Worm (Caenorhabditis elegans) whole organism, young adult: ENCODE results near the gene pap-2.

Experiments used
- B0261.1 ChIP-seq: sonication (generic microtip); optimal IDR thresholded peaks from 2 replicates; lab custom pipeline; 2016; ENCODE audit warnings: mild to moderate bottlenecking, missing genetic modification characterization, moderate library complexity, missing compliant biosample characterization
- C17E4.6 ChIP-seq: fragments of 200-800 bp; sonication (Bioruptor generic); IDR thresholded peaks from 2 replicates; pipeline ENCODE4 v1.3.6; 2022; ENCODE audit warnings: missing genetic modification reagents, missing genetic modification characterization, missing compliant biosample characterization
- D2030.7 ChIP-seq: fragments of 200-800 bp; sonication (Bioruptor generic); IDR thresholded peaks from 2 replicates; pipeline ENCODE4 v1.3.6; 2022; ENCODE audit warnings: missing genetic modification reagents, missing genetic modification characterization, missing compliant biosample characterization
- F10E7.11 ChIP-seq: sonication (generic microtip); optimal IDR thresholded peaks from 2 replicates; lab custom pipeline; 2017; ENCODE audit warnings: mild to moderate bottlenecking, missing genetic modification characterization, moderate library complexity, missing compliant biosample characterization
- F37B4.10 ChIP-seq: fragments of 200-800 bp; sonication (Bioruptor generic); IDR thresholded peaks from 2 replicates; pipeline ENCODE4 v1.3.6; 2022; ENCODE audit warnings: missing genetic modification characterization, missing compliant biosample characterization
- F39B2.1 ChIP-seq: fragments of 200-800 bp; sonication (Bioruptor generic); IDR thresholded peaks from 2 replicates; pipeline ENCODE4 v1.3.6; 2022; ENCODE audit warnings: missing genetic modification reagents, missing genetic modification characterization, missing compliant biosample characterization
- F57C9.4 ChIP-seq: sonication (generic microtip); optimal IDR thresholded peaks from 2 replicates; lab custom pipeline; 2017; ENCODE audit warnings: mild to moderate bottlenecking, missing genetic modification characterization, missing compliant biosample characterization
- K12H6.12 ChIP-seq: fragments of 200-800 bp; sonication (Bioruptor generic); optimal IDR thresholded peaks from 2 replicates; lab custom pipeline; 2018; ENCODE audit warnings: mild to moderate bottlenecking, missing genetic modification characterization, missing compliant biosample characterization
- T26A5.8 ChIP-seq: sonication (generic microtip); optimal IDR thresholded peaks from 2 replicates; lab custom pipeline; 2016; ENCODE audit warnings: missing genetic modification characterization, missing compliant biosample characterization
- Y53F4B.3 ChIP-seq: fragments of 200-800 bp; sonication (Bioruptor generic); IDR thresholded peaks from 2 replicates; pipeline ENCODE4 v1.3.6; 2022; ENCODE audit warnings: missing genetic modification reagents, missing genetic modification characterization, missing compliant biosample characterization
- ama-1 ChIP-seq, 3 experiments: fragments of 150-350 bp in 1 of 3; sonication (generic microtip) in 2 of 3; optimal IDR thresholded peaks; 2 replicates each; lab custom pipeline; 2014 to 2018; ENCODE audit warnings: missing biosample characterization in 2 of 3, missing genetic modification characterization in 2 of 3, missing genetic modification reagents in 2 of 3
- aptf-3 ChIP-seq: fragments of 200-800 bp; sonication (Bioruptor generic); IDR thresholded peaks from 2 replicates; pipeline ENCODE4 v1.3.6; 2022; ENCODE audit warnings: missing genetic modification characterization, missing compliant biosample characterization
- bed-2 ChIP-seq: fragments of 200-800 bp; sonication (Bioruptor generic); IDR thresholded peaks from 2 replicates; pipeline ENCODE4 v1.3.6; 2022; ENCODE audit warnings: missing genetic modification reagents, missing genetic modification characterization, missing compliant biosample characterization
- ccch-3 ChIP-seq: fragments of 200-800 bp; sonication (Bioruptor generic); optimal IDR thresholded peaks from 2 replicates; lab custom pipeline; 2018; ENCODE audit warnings: mild to moderate bottlenecking, missing genetic modification characterization, missing compliant biosample characterization
- cebp-1 ChIP-seq, 2 experiments: fragments of 200-800 bp in 1 of 2; sonication (Bioruptor generic) in 1 of 2; sonication (generic microtip) in 1 of 2; IDR thresholded peaks in 1 of 2; optimal IDR thresholded peaks in 1 of 2; 2 replicates each; pipeline versions ENCODE4 v1.3.6 to Lab custom; 2017 to 2022; ENCODE audit warnings: missing compliant biosample characterization in 2 of 2, missing genetic modification characterization in 2 of 2, mild to moderate bottlenecking in 1 of 2, missing genetic modification reagents in 1 of 2, moderate library complexity in 1 of 2
- cebp-2 ChIP-seq: fragments of 200-800 bp; sonication (Bioruptor generic); IDR thresholded peaks from 2 replicates; pipeline ENCODE4 v1.3.6; 2022; ENCODE audit warnings: missing genetic modification characterization, missing compliant biosample characterization
- ceh-100 ChIP-seq: fragments of 200-800 bp; sonication (Bioruptor generic); IDR thresholded peaks from 2 replicates; pipeline ENCODE4 v1.3.6; 2022; ENCODE audit warnings: missing genetic modification reagents, missing genetic modification characterization, missing compliant biosample characterization
- ceh-40 ChIP-seq: fragments of 200-800 bp; sonication (Bioruptor generic); IDR thresholded peaks from 2 replicates; pipeline ENCODE4 v1.3.6; 2022; ENCODE audit warnings: missing genetic modification characterization, missing compliant biosample characterization
- ceh-58 ChIP-seq: fragments of 200-800 bp; sonication (Bioruptor generic); IDR thresholded peaks from 2 replicates; pipeline ENCODE4 v1.3.6; 2022; ENCODE audit warnings: missing genetic modification characterization, missing compliant biosample characterization
- ceh-91 ChIP-seq: fragments of 200-800 bp; sonication (Bioruptor generic); IDR thresholded peaks from 2 replicates; pipeline ENCODE4 v1.3.6; 2022; ENCODE audit warnings: missing genetic modification reagents, missing genetic modification characterization, missing compliant biosample characterization
- chd-7 ChIP-seq: sonication (generic microtip); optimal IDR thresholded peaks from 2 replicates; lab custom pipeline; 2016; ENCODE audit warnings: mild to moderate bottlenecking, missing genetic modification characterization, moderate library complexity, missing compliant biosample characterization
- die-1 ChIP-seq: sonication (generic microtip); optimal IDR thresholded peaks from 2 replicates; lab custom pipeline; 2016; ENCODE audit warnings: missing genotype, mild to moderate bottlenecking, missing genetic modification characterization, missing compliant biosample characterization
- ekl-4 ChIP-seq: fragments of 200-800 bp; sonication (Bioruptor generic); IDR thresholded peaks from 2 replicates; pipeline ENCODE4 v1.3.6; 2022; ENCODE audit warnings: missing genetic modification reagents, missing genetic modification characterization, missing compliant biosample characterization
- gei-17 ChIP-seq: fragments of 200-800 bp; sonication (Bioruptor generic); optimal IDR thresholded peaks from 2 replicates; lab custom pipeline; 2018; ENCODE audit warnings: mild to moderate bottlenecking, missing genetic modification characterization, missing compliant biosample characterization
- hlh-12 ChIP-seq: sonication (generic microtip); optimal IDR thresholded peaks from 2 replicates; lab custom pipeline; 2016; ENCODE audit warnings: missing genetic modification characterization, missing compliant biosample characterization
- hmg-1.2 ChIP-seq: fragments of 200-800 bp; sonication (Bioruptor generic); IDR thresholded peaks from 2 replicates; pipeline ENCODE4 v1.3.6; 2022; ENCODE audit warnings: missing genetic modification reagents, missing genetic modification characterization, missing compliant biosample characterization
- madf-10 ChIP-seq: sonication (generic microtip); optimal IDR thresholded peaks from 2 replicates; lab custom pipeline; 2016; ENCODE audit warnings: mild to moderate bottlenecking, missing genetic modification characterization, missing compliant biosample characterization
- madf-6 ChIP-seq: fragments of 200-800 bp; sonication (Bioruptor generic); IDR thresholded peaks from 2 replicates; pipeline ENCODE4 v1.3.6; 2022; ENCODE audit warnings: missing genetic modification reagents, missing genetic modification characterization, missing compliant biosample characterization
- mcd-1 ChIP-seq: fragments of 200-800 bp; sonication (Bioruptor generic); IDR thresholded peaks from 2 replicates; pipeline ENCODE4 v1.3.6; 2022; ENCODE audit warnings: missing genetic modification reagents, missing genetic modification characterization, missing compliant biosample characterization
- mel-28 ChIP-seq: sonication (generic microtip); optimal IDR thresholded peaks from 2 replicates; lab custom pipeline; 2016; ENCODE audit warnings: borderline replicate concordance, mild to moderate bottlenecking, missing genetic modification characterization, missing compliant biosample characterization
- nfya-1 ChIP-seq: sonication (generic microtip); optimal IDR thresholded peaks from 2 replicates; lab custom pipeline; 2017; ENCODE audit warnings: antibody characterized with exemption, missing compliant biosample characterization, missing genetic modification characterization, borderline replicate concordance; ENCODE audit not compliant: insufficient read depth
- nfyb-1 ChIP-seq: fragments of 200-800 bp; sonication (Bioruptor generic); IDR thresholded peaks from 2 replicates; pipeline ENCODE4 v1.3.6; 2022; ENCODE audit warnings: missing genetic modification reagents, missing genetic modification characterization, missing compliant biosample characterization
- nhr-27 ChIP-seq: fragments of 200-800 bp; sonication (Bioruptor generic); optimal IDR thresholded peaks from 2 replicates; lab custom pipeline; 2018; ENCODE audit warnings: mild to moderate bottlenecking, missing genetic modification characterization, moderate library complexity, missing compliant biosample characterization
- pbrm-1 ChIP-seq: fragments of 200-800 bp; sonication (Bioruptor generic); IDR thresholded peaks from 2 replicates; pipeline ENCODE4 v1.3.6; 2022; ENCODE audit warnings: missing genetic modification reagents, missing genetic modification characterization, missing compliant biosample characterization
- rpc-1 ChIP-seq, 2 experiments: fragments of 150-350 bp in 1 of 2; sonication (generic microtip) in 1 of 2; optimal IDR thresholded peaks; 2 replicates each; lab custom pipeline; 2014 to 2018; ENCODE audit warnings: missing biosample characterization in 1 of 2, missing genetic modification characterization in 1 of 2, missing genetic modification reagents in 1 of 2, missing genotype in 1 of 2
- snpc-3.4 ChIP-seq: sonication (generic microtip); optimal IDR thresholded peaks from 2 replicates; lab custom pipeline; 2017; ENCODE audit warnings: missing genetic modification characterization, mild to moderate bottlenecking, missing compliant biosample characterization, antibody characterized with exemption, moderate library complexity, missing genotype, missing genetic modification reagents
- zim-3 ChIP-seq: sonication (generic microtip); optimal IDR thresholded peaks from 2 replicates; lab custom pipeline; 2017; ENCODE audit warnings: mild to moderate bottlenecking, missing genetic modification characterization, moderate library complexity, missing compliant biosample characterization
- ztf-18 ChIP-seq: sonication (generic microtip); optimal IDR thresholded peaks from 2 replicates; lab custom pipeline; 2016; ENCODE audit warnings: missing genotype, mild to moderate bottlenecking, missing genetic modification characterization, missing compliant biosample characterization

The pap-2 gene

ce11 chrII:9653679-9654078 is 44.5 kb upstream of the pap-2 start, which contains the start of gene ZK1307.2:
Gene ZK1307.2, minus strand, starts transcription at chrII:9653952.
- no peak for TF ChIP-seq cebp-1 (GFP tag; IDR thresholded peaks at IDR 0.05; lab: Robert Waterston, UW)
- no peak for TF ChIP-seq cebp-1 (tag; optimal IDR thresholded peaks at IDR 0.05; lab: Kevin White, UChicago)
- no peak for TF ChIP-seq C17E4.6
- TF ChIP-seq ceh-58: no peak
- TF ChIP-seq hlh-12 (tag; lab: Kevin White, UChicago): no peak
- TF ChIP-seq T26A5.8 (tag; lab: Kevin White, UChicago): no peak
- TF ChIP-seq ekl-4: no peak
- TF ChIP-seq pbrm-1: no peak
- no peak for TF ChIP-seq rpc-1 (optimal IDR thresholded peaks at IDR 0.05; lab: Kevin White, UChicago)
- TF ChIP-seq rpc-1 (tag; optimal IDR thresholded peaks at IDR 0.05; lab: Kevin White, UChicago): no peak
- TF ChIP-seq ceh-91 (GFP tag; lab: Robert Waterston, UW): no peak
- TF ChIP-seq mcd-1 (GFP tag; lab: Robert Waterston, UW): no peak
- no peak for TF ChIP-seq K12H6.12 (tag; lab: Kevin White, UChicago)
- no peak for TF ChIP-seq bed-2 (GFP tag; lab: Robert Waterston, UW)
- TF ChIP-seq aptf-3 (GFP tag; lab: Robert Waterston, UW): no peak
- no peak for TF ChIP-seq Y53F4B.3 (GFP tag; lab: Robert Waterston, UW)
- no peak for TF ChIP-seq gei-17 (GFP tag; lab: Kevin White, UChicago)

ce11 chrII:9652919-9653318 is 43.7 kb upstream of the pap-2 start, which contains the start of gene ZK1307.3:
Gene ZK1307.3, minus strand, starts transcription at chrII:9653019.
- TF ChIP-seq F10E7.11 (tag; lab: Kevin White, UChicago) (no peak), mel-28 (tag; lab: Kevin White, UChicago) (no peak), cebp-1 (GFP tag; IDR thresholded peaks at IDR 0.05; lab: Robert Waterston, UW) (no peak), cebp-1 (tag; optimal IDR thresholded peaks at IDR 0.05; lab: Kevin White, UChicago) (no peak), B0261.1 (tag; lab: Kevin White, UChicago) (no peak), C17E4.6 (no peak)

DNA sequence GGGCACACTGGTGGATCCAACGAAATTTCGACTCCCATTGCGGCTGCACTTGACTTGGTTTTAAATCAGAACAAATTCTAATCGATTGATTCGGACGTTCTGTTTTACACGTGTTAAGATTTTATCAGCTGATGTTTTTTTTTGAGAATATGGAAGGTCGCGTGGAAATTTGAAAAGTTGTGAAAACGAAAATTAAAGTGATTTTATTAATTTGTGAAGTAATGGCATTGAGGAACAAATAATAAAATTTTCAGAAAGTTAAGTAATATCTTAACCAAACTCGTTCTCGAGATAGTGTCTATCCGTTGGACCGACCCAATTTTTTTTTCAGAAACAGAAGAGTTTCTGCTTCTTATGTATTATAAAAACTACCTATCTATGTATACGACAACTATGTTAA is 42.5 kb upstream of the pap-2 start, which contains the start of gene ZK1307.4:
Gene ZK1307.4 (minus strand): TSS at position 101 of the 400 bp plus-strand sequence.
- TF ChIP-seq cebp-2: no peak

DNA sequence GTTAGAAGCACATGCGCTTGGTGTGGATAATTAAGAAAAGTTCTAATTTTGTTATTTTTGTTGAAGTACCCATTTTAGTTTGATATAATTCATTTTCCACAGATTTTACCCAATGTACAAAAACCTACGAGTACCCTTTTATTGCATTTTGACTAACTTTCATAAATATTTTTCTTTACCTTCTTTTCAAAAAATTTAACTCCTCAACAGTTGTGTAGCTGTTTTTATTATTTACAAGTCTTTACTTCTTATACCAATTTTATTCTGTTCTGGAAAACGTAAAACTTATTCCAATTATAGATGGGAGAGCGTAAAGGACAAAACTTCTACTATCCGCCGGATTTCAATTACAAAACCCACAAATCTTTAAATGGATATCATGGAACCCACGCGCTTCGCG is 40.0 kb upstream of the pap-2 start, which contains the start of gene ZK1307.9:
Gene ZK1307.9 (plus strand): TSS at position 301 of the 400 bp plus-strand sequence.
- TF ChIP-seq ama-1 (optimal IDR thresholded peaks at IDR 0.05; lab: Kevin White, UChicago) (peak; percentile 21), ama-1 (GFP tag; optimal IDR thresholded peaks at IDR 0.05; lab: Kevin White, UChicago) (no peak), madf-6 (GFP tag; lab: Robert Waterston, UW) (peak; percentile 39; the same call in 1 of the 2 replicates), bed-2 (GFP tag; lab: Robert Waterston, UW) (no peak), hmg-1.2 (GFP tag; lab: Robert Waterston, UW) (0 out of 2 replicates have a peak, but pooled peaks have one; percentile 18)

ce11 chrII:9646928-9647838 is 38.0 kb upstream of the pap-2 start, which contains the start of gene sqv-8:
Gene sqv-8, plus strand, starts transcription at chrII:9646978.
- TF ChIP-seq F39B2.1 (GFP tag; lab: Robert Waterston, UW): no peak
- no peak for TF ChIP-seq snpc-3.4 (tag; lab: Kevin White, UChicago)
- TF ChIP-seq nfyb-1 (GFP tag; lab: Robert Waterston, UW): no peak
- TF ChIP-seq F37B4.10: no peak
- peak; percentile 62; the same call in 1 of the 2 replicates for TF ChIP-seq D2030.7
- no peak for TF ChIP-seq ceh-100 (GFP tag; lab: Robert Waterston, UW)
- no peak for TF ChIP-seq nfya-1 (tag; lab: Kevin White, UChicago)
- no peak for TF ChIP-seq ztf-18 (tag; lab: Kevin White, UChicago)
- no peak for TF ChIP-seq ceh-58
- TF ChIP-seq rpc-1 (optimal IDR thresholded peaks at IDR 0.05; lab: Kevin White, UChicago): no peak
- TF ChIP-seq rpc-1 (tag; optimal IDR thresholded peaks at IDR 0.05; lab: Kevin White, UChicago): no peak
- TF ChIP-seq hmg-1.2 (GFP tag; lab: Robert Waterston, UW): no peak
- TF ChIP-seq ccch-3: no peak
- TF ChIP-seq madf-10 (tag; lab: Kevin White, UChicago): no peak
- no peak for TF ChIP-seq chd-7
- TF ChIP-seq zim-3 (tag; lab: Kevin White, UChicago): no peak
- no peak for TF ChIP-seq nhr-27 (tag; lab: Kevin White, UChicago)
- no peak for TF ChIP-seq F57C9.4 (tag; lab: Kevin White, UChicago)
- no peak for TF ChIP-seq die-1 (tag; lab: Kevin White, UChicago)
- TF ChIP-seq bed-2 (GFP tag; lab: Robert Waterston, UW): no peak
- no peak for TF ChIP-seq ceh-40
